Fruit fly (Drosophila melanogaster): ENCODE measurements around the gene Der-2.

DNA sequence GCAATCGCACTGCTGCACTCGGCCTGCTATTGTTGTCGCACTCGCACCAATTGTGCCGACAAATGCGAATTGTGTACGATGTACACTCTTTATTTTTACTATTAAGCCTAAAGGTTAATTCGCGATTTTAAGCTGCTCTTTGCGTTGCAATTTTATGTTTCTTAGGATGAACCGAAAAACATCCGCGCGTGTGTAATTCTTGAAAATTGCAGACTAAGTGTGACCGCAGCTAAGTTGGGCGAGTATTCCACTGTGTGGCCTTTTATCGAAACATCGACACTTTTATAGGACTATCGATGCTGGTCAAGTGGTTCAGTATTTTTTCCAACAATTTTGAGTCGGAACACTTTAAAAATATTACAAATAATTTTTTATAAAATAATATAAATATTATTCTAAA, 30.4 kb downstream of the Der-2 start, which contains the start of gene Pak3:
- TF ChIP-seq CG8478 (optimal IDR thresholded peaks at IDR 0.05) = no peak
- TF ChIP-seq Dll (optimal IDR thresholded peaks at IDR 0.05) = no peak
- no peak for TF ChIP-seq usp (GFP tag; optimal IDR thresholded peaks at IDR 0.05)
- no peak for TF ChIP-seq pan (optimal IDR thresholded peaks at IDR 0.05)
- TF ChIP-seq EcR (GFP tag; optimal IDR thresholded peaks at IDR 0.05) = no peak

Data from whole organism.